Worm (Caenorhabditis elegans) whole organism, early embryonic: Measurements from ENCODE around the gene col-160.

Source experiments
- ama-1 ChIP-seq: fragments of 150-350 bp; optimal IDR thresholded peaks from 2 replicates; lab custom pipeline; 2014
- flt-1 ChIP-seq: fragments of 200-800 bp; sonication (Bioruptor generic); IDR thresholded peaks from 2 replicates; pipeline ENCODE4 v1.3.6; 2022; ENCODE audit warnings: missing genetic modification characterization, missing compliant biosample characterization
- tbx-11 ChIP-seq: fragments of 200-800 bp; sonication (Bioruptor generic); IDR thresholded peaks from 2 replicates; pipeline ENCODE4 v1.3.6; 2022; ENCODE audit warnings: missing genetic modification characterization, missing compliant biosample characterization

ce11 chrV:13173718-13174117 is 28.3 kb downstream of the col-160 start:
- TF ChIP-seq ama-1 (no peak), flt-1 (GFP tag; lab: Robert Waterston, UW) (no peak), tbx-11 (GFP tag; lab: Robert Waterston, UW) (no peak)
